Worm (Caenorhabditis elegans): ENCODE measurements around the gene fbxa-85.

fbxa-85 gene

ce11 chrV:17296443-17296842 lies 37.5 kb downstream of the fbxa-85 start:
- no peak for TF ChIP-seq elt-2 (tag; optimal IDR thresholded peaks at IDR 0.05)
- no peak for TF ChIP-seq fos-1 (tag; optimal IDR thresholded peaks at IDR 0.05)
- TF ChIP-seq nhr-11 (tag; optimal IDR thresholded peaks at IDR 0.05) = no peak

DNA sequence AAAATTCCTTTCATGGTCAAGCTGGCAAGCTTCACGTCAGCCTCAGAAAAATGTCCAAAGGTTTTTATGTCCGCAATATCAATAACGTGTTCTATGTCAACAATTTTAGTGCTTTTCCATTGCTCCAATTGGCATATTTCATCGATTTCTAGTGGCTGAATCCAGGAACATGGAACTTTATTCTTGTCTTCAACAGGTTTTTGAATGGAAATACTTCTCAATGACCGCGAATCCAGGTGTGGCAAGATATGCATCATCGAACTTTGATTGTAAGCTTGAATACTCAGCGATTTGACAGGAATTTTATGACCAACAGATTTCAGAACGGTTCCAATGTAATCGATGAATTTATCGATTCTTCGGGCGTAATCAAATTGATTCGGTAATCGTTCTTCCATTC lies 39.7 kb downstream of the fbxa-85 start:
- TF ChIP-seq ztf-11 (tag; optimal IDR thresholded peaks at IDR 0.05) = no peak
- no peak for TF ChIP-seq pqm-1 (tag; optimal IDR thresholded peaks at IDR 0.05)
- TF ChIP-seq aly-2 (tag; optimal IDR thresholded peaks at IDR 0.05) = no peak
- TF ChIP-seq nhr-43 (tag; optimal IDR thresholded peaks at IDR 0.05; ENCODE audit: poor library complexity, severe bottlenecking) = no peak
- no peak for TF ChIP-seq lin-39 (tag; optimal IDR thresholded peaks at IDR 0.05)
- TF ChIP-seq nhr-28 (tag; optimal IDR thresholded peaks at IDR 0.05) = no peak
- no peak for TF ChIP-seq sea-2 (GFP tag; optimal IDR thresholded peaks at IDR 0.05)
- no peak for TF ChIP-seq ZK546.5 (tag; optimal IDR thresholded peaks at IDR 0.05)
- no peak for TF ChIP-seq skn-1 (tag; optimal IDR thresholded peaks at IDR 0.05)
- TF ChIP-seq nhr-25 (tag; optimal IDR thresholded peaks at IDR 0.05) = no peak
- no peak for TF ChIP-seq ceh-16 (tag; optimal IDR thresholded peaks at IDR 0.05)
- no peak for TF ChIP-seq unc-39 (tag; optimal IDR thresholded peaks at IDR 0.05)
- TF ChIP-seq nhr-12 (tag; optimal IDR thresholded peaks at IDR 0.05) = no peak
- no peak for TF ChIP-seq elt-3 (tag; optimal IDR thresholded peaks at IDR 0.05)
- TF ChIP-seq tbx-2 (tag; optimal IDR thresholded peaks at IDR 0.05) = no peak
- no peak for TF ChIP-seq elt-1 (tag; optimal IDR thresholded peaks at IDR 0.05)
- TF ChIP-seq zag-1 (tag; optimal IDR thresholded peaks at IDR 0.05) = no peak
- no peak for TF ChIP-seq nhr-77 (tag; optimal IDR thresholded peaks at IDR 0.05)
- TF ChIP-seq fos-1 (tag; optimal IDR thresholded peaks at IDR 0.05) = no peak
- TF ChIP-seq fkh-10 (GFP tag; optimal IDR thresholded peaks at IDR 0.05) = no peak

ce11 chrV:17301375-17301774 lies 42.4 kb downstream of the fbxa-85 start, which contains the start of gene K10G4.5:
Gene K10G4.5 (minus strand): TSS chrV:17301475.
- TF ChIP-seq pqm-1 (tag; optimal IDR thresholded peaks at IDR 0.05) (no peak), elt-2 (tag; optimal IDR thresholded peaks at IDR 0.05) (peak; percentile 10)

ce11 chrV:17302754-17303153 lies 43.8 kb downstream of the fbxa-85 start, which contains the start of gene sri-70:
Gene sri-70 (plus strand): TSS chrV:17303054.
- TF ChIP-seq snpc-4 (tag; optimal IDR thresholded peaks at IDR 0.05) (no peak), unc-62 (GFP tag; optimal IDR thresholded peaks at IDR 0.05) (no peak), fkh-2 (tag; optimal IDR thresholded peaks at IDR 0.05) (no peak), nhr-237 (tag; optimal IDR thresholded peaks at IDR 0.05) (no peak)

ce11 chrV:17303392-17303791 lies 44.4 kb downstream of the fbxa-85 start:
- TF ChIP-seq nhr-43 (tag; optimal IDR thresholded peaks at IDR 0.05; ENCODE audit: poor library complexity, severe bottlenecking) (no peak), ztf-4 (tag; optimal IDR thresholded peaks at IDR 0.05) (no peak), aly-2 (tag; optimal IDR thresholded peaks at IDR 0.05) (no peak), fkh-2 (tag; optimal IDR thresholded peaks at IDR 0.05) (no peak), ztf-11 (tag; optimal IDR thresholded peaks at IDR 0.05) (no peak), pha-4 (tag; optimal IDR thresholded peaks at IDR 0.05) (no peak), nhr-23 (tag; optimal IDR thresholded peaks at IDR 0.05) (no peak), elt-3 (tag; optimal IDR thresholded peaks at IDR 0.05) (no peak)

ce11 chrV:17307926-17308325 lies 49.0 kb downstream of the fbxa-85 start:
- no peak for TF ChIP-seq nhr-77 (tag; optimal IDR thresholded peaks at IDR 0.05)
- no peak for TF ChIP-seq ztf-11 (tag; optimal IDR thresholded peaks at IDR 0.05)
- no peak for TF ChIP-seq egl-27 (tag; optimal IDR thresholded peaks at IDR 0.05)
- no peak for TF ChIP-seq nhr-25 (tag; optimal IDR thresholded peaks at IDR 0.05)
- no peak for TF ChIP-seq nhr-67 (tag; optimal IDR thresholded peaks at IDR 0.05)
- TF ChIP-seq lsy-12 (tag; optimal IDR thresholded peaks at IDR 0.05) = no peak
- TF ChIP-seq pqm-1 (tag; optimal IDR thresholded peaks at IDR 0.05) = no peak
- no peak for TF ChIP-seq fkh-10 (GFP tag; optimal IDR thresholded peaks at IDR 0.05)
- no peak for TF ChIP-seq unc-39 (tag; optimal IDR thresholded peaks at IDR 0.05)
